Fruit fly (Drosophila melanogaster): ENCODE results near the gene CG8360.

CG8360 gene

DNA sequence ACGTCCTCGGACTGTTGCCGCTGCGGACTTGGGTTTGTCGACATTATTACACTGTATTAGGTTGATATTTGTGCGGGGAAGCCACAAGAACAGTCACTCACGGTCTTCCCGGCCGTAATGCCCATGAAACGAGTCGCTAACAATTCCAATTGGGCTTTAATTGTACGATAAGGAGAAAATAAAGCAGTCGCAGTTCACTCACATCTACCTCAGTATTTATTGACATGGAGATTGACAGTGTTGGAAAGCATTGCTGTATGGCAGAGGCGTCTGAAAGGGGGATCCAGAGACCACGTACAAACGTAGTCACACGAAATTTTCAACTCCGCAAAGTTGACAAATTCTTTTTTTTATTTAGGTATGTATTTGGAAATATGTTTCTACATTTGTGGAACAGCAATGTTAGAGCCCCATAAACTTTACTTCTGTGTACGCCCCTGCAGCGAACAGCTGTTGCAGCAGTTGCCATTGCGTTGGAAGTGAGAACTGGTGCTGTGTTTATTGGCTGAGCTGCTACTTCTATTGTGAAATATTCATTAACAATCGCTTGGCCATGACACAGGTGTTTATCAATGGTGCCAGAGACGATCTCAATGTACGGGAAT is at the start of gene CG8360, which contains the start of gene CG8372:
CG8360 (plus strand) TSS at position 294 of the 605 bp plus-strand sequence.
CG8372 (minus strand) TSS at position 237 of the 605 bp plus-strand sequence.
- TF ChIP-seq CG10348 (GFP tag; IDR thresholded peaks at IDR 0.05) (peak; percentile 96), CG8301 (tag; optimal IDR thresholded peaks at IDR 0.05) (peak; percentile 99), CG4496 (GFP tag; IDR thresholded peaks at IDR 0.05) (peak; percentile 100), CG14655 (GFP tag; optimal IDR thresholded peaks at IDR 0.05) (peak; percentile 99), Ets98B (GFP tag; IDR thresholded peaks at IDR 0.05) (peak; percentile 99), Pif1A (GFP tag; optimal IDR thresholded peaks at IDR 0.05) (peak; percentile 99), D1 (tag; optimal IDR thresholded peaks at IDR 0.05) (no peak), CG32121 (GFP tag; IDR thresholded peaks at IDR 0.05) (peak; percentile 99), CG15710 (tag; optimal IDR thresholded peaks at IDR 0.05) (peak; percentile 99), Pif1B (GFP tag; optimal IDR thresholded peaks at IDR 0.05) (peak; percentile 99), CG17806 (tag; optimal IDR thresholded peaks at IDR 0.05) (peak; percentile 99), CG13204 (GFP tag; optimal IDR thresholded peaks at IDR 0.05) (no peak), EcR (GFP tag; optimal IDR thresholded peaks at IDR 0.05) (peak; percentile 89), Snoo (tag; optimal IDR thresholded peaks at IDR 0.05) (peak; percentile 99), CG8159 (tag; optimal IDR thresholded peaks at IDR 0.05) (peak; percentile 99), fd96Ca (GFP tag; IDR thresholded peaks at IDR 0.05) (peak; percentile 100), gl (tag; optimal IDR thresholded peaks at IDR 0.05) (peak; percentile 98), CG34367 (tag; optimal IDR thresholded peaks at IDR 0.05) (peak; percentile 98), CG9948 (tag; optimal IDR thresholded peaks at IDR 0.05) (peak; percentile 98), rn (GFP tag; IDR thresholded peaks at IDR 0.05) (peak; percentile 99), CG12605 (GFP tag; IDR thresholded peaks at IDR 0.05) (peak; percentile 98)

- no peak for TF ChIP-seq D1 (tag; optimal IDR thresholded peaks at IDR 0.05)
- TF ChIP-seq CG17806 (tag; optimal IDR thresholded peaks at IDR 0.05), result no peak
- TF ChIP-seq CG10348 (GFP tag; IDR thresholded peaks at IDR 0.05), result no peak
- no peak for TF ChIP-seq EcR (GFP tag; optimal IDR thresholded peaks at IDR 0.05)
- TF ChIP-seq CG34367 (tag; optimal IDR thresholded peaks at IDR 0.05), result no peak
- TF ChIP-seq CG13204 (GFP tag; optimal IDR thresholded peaks at IDR 0.05), result no peak
- no peak for TF ChIP-seq gl (tag; optimal IDR thresholded peaks at IDR 0.05)
- TF ChIP-seq CG12605 (GFP tag; IDR thresholded peaks at IDR 0.05), result no peak
- TF ChIP-seq CG9948 (tag; optimal IDR thresholded peaks at IDR 0.05), result no peak
- no peak for TF ChIP-seq rn (GFP tag; IDR thresholded peaks at IDR 0.05)
- TF ChIP-seq CG8301 (tag; optimal IDR thresholded peaks at IDR 0.05), result no peak
- no peak for TF ChIP-seq CG32121 (GFP tag; IDR thresholded peaks at IDR 0.05)
- no peak for TF ChIP-seq CG15710 (tag; optimal IDR thresholded peaks at IDR 0.05)
- TF ChIP-seq Pif1A (GFP tag; optimal IDR thresholded peaks at IDR 0.05), result no peak
- no peak for TF ChIP-seq fd96Ca (GFP tag; IDR thresholded peaks at IDR 0.05)
- TF ChIP-seq Snoo (tag; optimal IDR thresholded peaks at IDR 0.05), result no peak
- TF ChIP-seq CG4496 (GFP tag; IDR thresholded peaks at IDR 0.05), result no peak
Measured at dm6 chr2L:8163025-8163351, 49.8 kb upstream of the CG8360 start, which contains the start of gene Piezo. TSS of gene Piezo (plus strand) at chr2L:8163073.

DNA sequence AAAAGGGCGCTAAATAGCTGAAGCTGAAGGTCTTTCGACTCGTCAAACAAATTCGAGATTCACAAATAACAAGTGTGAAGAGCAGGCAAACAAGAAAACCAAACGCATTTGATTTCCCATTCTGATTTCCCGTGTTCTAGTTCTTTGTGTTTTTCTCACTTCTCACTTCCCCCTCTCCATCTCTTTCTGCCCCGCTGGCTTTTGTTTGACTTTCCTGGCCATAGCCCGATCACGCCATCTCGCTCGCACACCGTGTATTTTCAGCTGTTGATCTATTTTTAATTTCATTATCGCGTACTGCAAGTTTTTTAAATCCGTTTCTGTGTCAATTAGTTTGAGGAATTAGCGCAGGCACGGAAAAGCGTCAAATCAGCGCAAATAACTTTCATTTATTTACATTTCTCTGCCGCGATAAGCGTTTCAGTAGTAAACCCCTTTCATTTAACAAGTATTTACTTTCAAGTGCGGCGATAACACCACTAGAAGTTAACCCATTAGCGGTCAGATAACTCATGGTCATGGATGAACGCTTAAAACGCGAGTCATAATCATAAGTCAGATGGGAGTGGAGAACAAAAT is 49.1 kb upstream of the CG8360 start:
- TF ChIP-seq gl (tag; optimal IDR thresholded peaks at IDR 0.05) (no peak), fd96Ca (GFP tag; IDR thresholded peaks at IDR 0.05) (no peak)

- TF ChIP-seq CG13204 (GFP tag; optimal IDR thresholded peaks at IDR 0.05) (no peak), D1 (tag; optimal IDR thresholded peaks at IDR 0.05) (no peak), CG10348 (GFP tag; IDR thresholded peaks at IDR 0.05) (no peak), EcR (GFP tag; optimal IDR thresholded peaks at IDR 0.05) (no peak), CG34367 (tag; optimal IDR thresholded peaks at IDR 0.05) (no peak), CG9948 (tag; optimal IDR thresholded peaks at IDR 0.05) (no peak), fd96Ca (GFP tag; IDR thresholded peaks at IDR 0.05) (no peak)
Measured at dm6 chr2L:8164219-8164618, 48.5 kb upstream of the CG8360 start.

- TF ChIP-seq fd96Ca (GFP tag; IDR thresholded peaks at IDR 0.05), result no peak
- no peak for TF ChIP-seq CG17806 (tag; optimal IDR thresholded peaks at IDR 0.05)
- no peak for TF ChIP-seq CG34367 (tag; optimal IDR thresholded peaks at IDR 0.05)
- no peak for TF ChIP-seq CG8301 (tag; optimal IDR thresholded peaks at IDR 0.05)
Measured at dm6 chr2L:8165800-8166576, 46.8 kb upstream of the CG8360 start.

dm6 chr2L:8168075-8168474 is 44.7 kb upstream of the CG8360 start:
- TF ChIP-seq Pif1A (GFP tag; optimal IDR thresholded peaks at IDR 0.05), result peak; percentile 12
- no peak for TF ChIP-seq CG10348 (GFP tag; IDR thresholded peaks at IDR 0.05)
- TF ChIP-seq D1 (tag; optimal IDR thresholded peaks at IDR 0.05), result no peak
- peak; percentile 30 for TF ChIP-seq CG14655 (GFP tag; optimal IDR thresholded peaks at IDR 0.05)
- peak; percentile 25 for TF ChIP-seq CG8301 (tag; optimal IDR thresholded peaks at IDR 0.05)
- TF ChIP-seq EcR (GFP tag; optimal IDR thresholded peaks at IDR 0.05), result no peak
